Worm (Caenorhabditis elegans) whole organism, L4 larva: Measurements from ENCODE around the gene moa-2.

Experiments used
- F37D6.2 ChIP-seq: sonication (generic microtip); optimal IDR thresholded peaks from 2 replicates; lab custom pipeline; 2016; ENCODE audit warnings: mild to moderate bottlenecking, missing genetic modification characterization, missing compliant biosample characterization
- T20F7.1 ChIP-seq: fragments of 200-800 bp; sonication (Bioruptor generic); optimal IDR thresholded peaks from 2 replicates; lab custom pipeline; 2018; ENCODE audit warnings: mild to moderate bottlenecking, missing genetic modification characterization, missing compliant biosample characterization
- Y105C5A.15 ChIP-seq: fragments of 200-800 bp; sonication (Bioruptor generic); IDR thresholded peaks from 2 replicates; pipeline ENCODE4 v1.3.6; 2022; ENCODE audit warnings: missing genetic modification characterization, missing compliant biosample characterization
- ZK546.5 ChIP-seq, 2 experiments: sonication (generic microtip); optimal IDR thresholded peaks; 2 replicates each; lab custom pipeline; 2017; ENCODE audit warnings: missing biosample characterization in 2 of 2, missing genetic modification characterization in 2 of 2
- aha-1 ChIP-seq: fragments of 150-350 bp; peaks from one replicate; lab custom pipeline; 2014; ENCODE audit warnings: missing biosample characterization, missing genetic modification characterization
- aly-2 ChIP-seq: sonication (generic microtip); optimal IDR thresholded peaks from 2 replicates; lab custom pipeline; 2018; ENCODE audit warnings: missing biosample characterization, missing genetic modification characterization
- attf-4 ChIP-seq: sonication (generic microtip); optimal IDR thresholded peaks from 3 replicates; lab custom pipeline; 2017; ENCODE audit warnings: missing biosample characterization, missing genetic modification characterization
- ceh-62 ChIP-seq: sonication (generic microtip); optimal IDR thresholded peaks from 2 replicates; lab custom pipeline; 2017; ENCODE audit warnings: missing biosample characterization, missing genetic modification characterization
- ceh-82 ChIP-seq: sonication (generic microtip); optimal IDR thresholded peaks from 2 replicates; lab custom pipeline; 2017; ENCODE audit warnings: missing biosample characterization, missing genetic modification characterization
- ces-1 ChIP-seq: fragments of 150-350 bp; sonication (generic microtip); optimal IDR thresholded peaks from 4 replicates; lab custom pipeline; 2014; ENCODE audit warnings: missing biosample characterization, missing genetic modification reagents, missing genetic modification characterization
- ctbp-1 ChIP-seq: fragments of 200-800 bp; sonication (Bioruptor generic); IDR thresholded peaks from 2 replicates; pipeline ENCODE4 v1.3.6; 2022; ENCODE audit warnings: missing genetic modification reagents, missing genetic modification characterization, missing compliant biosample characterization
- dmd-6 ChIP-seq: fragments of 200-800 bp; sonication (Bioruptor generic); IDR thresholded peaks from 2 replicates; pipeline ENCODE4 v1.3.6; 2022; ENCODE audit warnings: missing genetic modification reagents, missing genetic modification characterization, missing compliant biosample characterization
- fkh-10 ChIP-seq: fragments of 150-350 bp; optimal IDR thresholded peaks from 2 replicates; lab custom pipeline; 2014; ENCODE audit warnings: missing biosample characterization, missing genetic modification reagents, missing genetic modification characterization
- fos-1 ChIP-seq: fragments of 150-350 bp; optimal IDR thresholded peaks from 2 replicates; lab custom pipeline; 2014; ENCODE audit warnings: missing biosample characterization, missing genetic modification characterization
- gei-8 ChIP-seq: fragments of 200-800 bp; sonication (Bioruptor generic); optimal IDR thresholded peaks from 2 replicates; lab custom pipeline; 2018; ENCODE audit warnings: mild to moderate bottlenecking, missing genetic modification characterization, missing compliant biosample characterization
- hlh-11 ChIP-seq: fragments of 200-800 bp; sonication (Bioruptor generic); optimal IDR thresholded peaks from 2 replicates; lab custom pipeline; 2018; ENCODE audit warnings: mild to moderate bottlenecking, missing genetic modification characterization, missing compliant biosample characterization
- hlh-30 ChIP-seq: sonication (generic microtip); optimal IDR thresholded peaks from 2 replicates; lab custom pipeline; 2017; ENCODE audit warnings: antibody characterized with exemption, mild to moderate bottlenecking, missing genetic modification characterization, missing compliant biosample characterization; ENCODE audit not compliant: insufficient read depth
- jun-1 ChIP-seq: fragments of 150-350 bp; optimal IDR thresholded peaks from 2 replicates; lab custom pipeline; 2014; ENCODE audit warnings: missing biosample characterization, missing genetic modification reagents, missing genetic modification characterization
- lin-39 ChIP-seq: fragments of 150-350 bp; optimal IDR thresholded peaks from 2 replicates; lab custom pipeline; 2014; ENCODE audit warnings: missing biosample characterization, missing genetic modification reagents, missing genetic modification characterization
- lsy-2 ChIP-seq, 2 experiments: fragments of 150-350 bp in 1 of 2; sonication (generic microtip) in 1 of 2; optimal IDR thresholded peaks; 2 replicates each; lab custom pipeline; 2014 to 2017; ENCODE audit warnings: missing biosample characterization in 2 of 2, missing genetic modification characterization in 2 of 2
- mdl-1 ChIP-seq, 2 experiments: fragments of 150-350 bp in 1 of 2; sonication (generic microtip) in 1 of 2; optimal IDR thresholded peaks; 2 replicates each; lab custom pipeline; 2014 to 2017; ENCODE audit warnings: missing biosample characterization in 2 of 2, missing genetic modification characterization in 2 of 2
- mes-2 ChIP-seq: sonication (generic microtip); optimal IDR thresholded peaks from 2 replicates; lab custom pipeline; 2016; ENCODE audit warnings: missing genotype, mild to moderate bottlenecking, missing genetic modification characterization, missing compliant biosample characterization; ENCODE audit not compliant: poor library complexity, severe bottlenecking
- mxl-3 ChIP-seq: fragments of 200-800 bp; sonication (Bioruptor generic); optimal IDR thresholded peaks from 2 replicates; lab custom pipeline; 2018; ENCODE audit warnings: mild to moderate bottlenecking, missing genetic modification characterization, missing compliant biosample characterization
- nhr-102 ChIP-seq: sonication (generic microtip); optimal IDR thresholded peaks from 2 replicates; lab custom pipeline; 2016; ENCODE audit warnings: mild to moderate bottlenecking, missing genetic modification characterization, moderate library complexity, missing compliant biosample characterization
- nhr-42 ChIP-seq: fragments of 200-800 bp; sonication (Bioruptor generic); IDR thresholded peaks from 2 replicates; pipeline ENCODE4 v1.3.6; 2022; ENCODE audit warnings: missing genetic modification characterization, missing compliant biosample characterization
- nhr-76 ChIP-seq: fragments of 150-350 bp; optimal IDR thresholded peaks from 2 replicates; lab custom pipeline; 2014; ENCODE audit warnings: missing biosample characterization, missing genetic modification characterization
- nhr-77 ChIP-seq: fragments of 150-350 bp; optimal IDR thresholded peaks from 2 replicates; lab custom pipeline; 2014; ENCODE audit warnings: missing biosample characterization, missing genetic modification characterization
- rbr-2 ChIP-seq: sonication (generic microtip); optimal IDR thresholded peaks from 2 replicates; lab custom pipeline; 2016; ENCODE audit warnings: missing genotype, missing genetic modification characterization, missing compliant biosample characterization
- sdz-12 ChIP-seq: fragments of 200-800 bp; sonication (Bioruptor generic); optimal IDR thresholded peaks from 2 replicates; lab custom pipeline; 2018; ENCODE audit warnings: mild to moderate bottlenecking, missing genetic modification characterization, missing compliant biosample characterization
- snpc-4 ChIP-seq: fragments of 150-350 bp; optimal IDR thresholded peaks from 2 replicates; lab custom pipeline; 2014; ENCODE audit warnings: missing biosample characterization, missing genetic modification characterization
- unc-130 ChIP-seq: sonication (generic microtip); optimal IDR thresholded peaks from 2 replicates; lab custom pipeline; 2016; ENCODE audit warnings: missing genetic modification reagents, missing genetic modification characterization, missing compliant biosample characterization
- unc-62 ChIP-seq, 3 experiments: fragments of 150-350 bp in 1 of 3; sonication (generic microtip); optimal IDR thresholded peaks in 2 of 3; peaks in 1 of 3; 1 replicate in 1 of 3; 2 replicates in 2 of 3; lab custom pipeline; 2014 to 2017; ENCODE audit warnings: missing biosample characterization in 3 of 3, missing genetic modification characterization in 3 of 3, missing genetic modification reagents in 3 of 3, missing genotype in 1 of 3
- ztf-11 ChIP-seq: fragments of 150-350 bp; optimal IDR thresholded peaks from 2 replicates; lab custom pipeline; 2014; ENCODE audit warnings: missing biosample characterization, missing genetic modification characterization

The moa-2 gene

ce11 chrII:7720479-7720878, 21.6 kb upstream of the moa-2 start:
- TF ChIP-seq ZK546.5 (tag; optimal IDR thresholded peaks at IDR 0.05; lab: Kevin White, UChicago) (no peak), aha-1 (tag; lab: Kevin White, UChicago) (peak; percentile 84), snpc-4 (no peak), ceh-62 (tag; lab: Kevin White, UChicago) (no peak), nhr-76 (tag; lab: Kevin White, UChicago) (no peak), unc-62 (GFP tag; optimal IDR thresholded peaks at IDR 0.05 in 1 of 2; lab: Kevin White, UChicago) (peak in 1 of 2 experiments; percentile 70), unc-62 (tag; optimal IDR thresholded peaks at IDR 0.05; lab: Kevin White, UChicago) (no peak)
- TF ChIP-seq, all 104 proteins: peak for 2

ce11 chrII:7719039-7719438, 20.2 kb upstream of the moa-2 start:
- TF ChIP-seq lin-39 (no peak), unc-62 (GFP tag; optimal IDR thresholded peaks at IDR 0.05 in 1 of 2; lab: Kevin White, UChicago) (peak in 1 of 2 experiments; percentile 96), unc-62 (tag; optimal IDR thresholded peaks at IDR 0.05; lab: Kevin White, UChicago) (no peak), fos-1 (tag; lab: Kevin White, UChicago) (no peak), fkh-10 (GFP tag; lab: Kevin White, UChicago) (peak; percentile 62), ceh-82 (no peak), sdz-12 (no peak)

- no peak for TF ChIP-seq jun-1 (tag; lab: Kevin White, UChicago)
- TF ChIP-seq attf-4 (tag; lab: Kevin White, UChicago), result no peak
- no peak for TF ChIP-seq nhr-102 (tag; lab: Kevin White, UChicago)
These were observed 19.7 kb upstream of the moa-2 start, which contains the start of gene cpna-5 for ce11 chrII:7718491-7718890. Gene cpna-5, minus strand, starts transcription at chrII:7718591.

ce11 chrII:7716112-7716511, 17.3 kb upstream of the moa-2 start:
- TF ChIP-seq ces-1 (GFP tag; lab: Kevin White, UChicago) (peak; percentile 42), Y105C5A.15 (GFP tag; lab: Robert Waterston, UW) (no peak), mes-2 (tag; lab: Kevin White, UChicago) (no peak), nhr-42 (GFP tag; lab: Robert Waterston, UW) (no peak), gei-8 (no peak), unc-62 (GFP tag; optimal IDR thresholded peaks at IDR 0.05 in 1 of 2; lab: Kevin White, UChicago) (peak in 1 of 2 experiments; percentile 87), unc-62 (tag; optimal IDR thresholded peaks at IDR 0.05; lab: Kevin White, UChicago) (no peak), aha-1 (tag; lab: Kevin White, UChicago) (peak; percentile 86), ctbp-1 (GFP tag; lab: Robert Waterston, UW) (0 out of 2 replicates have a peak, but pooled peaks have one; percentile 48), unc-130 (GFP tag; lab: Kevin White, UChicago) (no peak), fkh-10 (GFP tag; lab: Kevin White, UChicago) (peak; percentile 82), lin-39 (no peak), F37D6.2 (tag; lab: Kevin White, UChicago) (peak; percentile 5)

- TF ChIP-seq hlh-30, result peak; percentile 53
- TF ChIP-seq ctbp-1 (GFP tag; lab: Robert Waterston, UW), result peak; percentile 21; the same call in 1 of the 2 replicates
- TF ChIP-seq mdl-1 (tag; optimal IDR thresholded peaks at IDR 0.05; lab: Kevin White, UChicago), result peak in 1 of 2 experiments; percentile 27
- no peak for TF ChIP-seq hlh-11
- peak in 1 of 2 experiments; percentile 77 for TF ChIP-seq unc-62 (GFP tag; optimal IDR thresholded peaks at IDR 0.05 in 1 of 2; lab: Kevin White, UChicago)
- no peak for TF ChIP-seq unc-62 (tag; optimal IDR thresholded peaks at IDR 0.05; lab: Kevin White, UChicago)
- TF ChIP-seq rbr-2 (tag; lab: Kevin White, UChicago), result peak; percentile 25
- no peak for TF ChIP-seq lin-39
- TF ChIP-seq ztf-11 (tag; lab: Kevin White, UChicago), result no peak
- no peak for TF ChIP-seq nhr-77 (tag; lab: Kevin White, UChicago)
- TF ChIP-seq lsy-2 (tag; optimal IDR thresholded peaks at IDR 0.05; lab: Kevin White, UChicago), result peak in 1 of 2 experiments; percentile 27
- peak; percentile 77 for TF ChIP-seq fkh-10 (GFP tag; lab: Kevin White, UChicago)
- no peak for TF ChIP-seq mxl-3
- TF ChIP-seq dmd-6 (GFP tag; lab: Robert Waterston, UW), result peak; percentile 30; the same call in 1 of the 2 replicates
- no peak for TF ChIP-seq T20F7.1 (GFP tag; lab: Kevin White, UChicago)
- TF ChIP-seq ces-1 (GFP tag; lab: Kevin White, UChicago), result peak; percentile 84
- no peak for TF ChIP-seq aly-2 (tag; lab: Kevin White, UChicago)
These were observed 15.9 kb upstream of the moa-2 start for ce11 chrII:7714614-7715186.
